Worm (Caenorhabditis elegans) whole organism, young adult: Measurements from ENCODE around the gene ubc-8.

Experiments used
- ZK185.1 ChIP-seq: sonication (generic microtip); optimal IDR thresholded peaks from 2 replicates; lab custom pipeline; 2016; ENCODE audit warnings: mild to moderate bottlenecking, missing genetic modification characterization, missing compliant biosample characterization; ENCODE audit not compliant: poor library complexity, severe bottlenecking
- attf-6 ChIP-seq: fragments of 200-800 bp; sonication (Bioruptor generic); IDR thresholded peaks from 2 replicates; pipeline ENCODE4 v1.3.6; 2022; ENCODE audit warnings: missing genetic modification reagents, missing genetic modification characterization, missing compliant biosample characterization
- bed-1 ChIP-seq: fragments of 200-800 bp; sonication (Bioruptor generic); IDR thresholded peaks from 2 replicates; pipeline ENCODE4 v1.3.6; 2022; ENCODE audit warnings: missing genetic modification reagents, missing genetic modification characterization, missing compliant biosample characterization
- egl-44 ChIP-seq: fragments of 200-800 bp; sonication (Bioruptor generic); IDR thresholded peaks from 2 replicates; pipeline ENCODE4 v1.3.6; 2022; ENCODE audit warnings: missing genetic modification reagents, missing genetic modification characterization, missing compliant biosample characterization
- him-1 ChIP-seq: sonication (generic microtip); optimal IDR thresholded peaks from 2 replicates; lab custom pipeline; 2016; ENCODE audit warnings: missing genotype, missing genetic modification reagents, missing genetic modification characterization, missing compliant biosample characterization
- lir-1 ChIP-seq: fragments of 200-800 bp; sonication (Bioruptor generic); conservative IDR thresholded peaks from 2 replicates; pipeline ENCODE4 v1.3.6; 2022; ENCODE audit warnings: missing genetic modification reagents, missing genetic modification characterization, missing compliant biosample characterization
- pha-4 ChIP-seq: fragments of 150-350 bp; sonication (generic microtip); optimal IDR thresholded peaks from 2 replicates; lab custom pipeline; 2014; ENCODE audit warnings: missing biosample characterization, missing genetic modification reagents, missing genetic modification characterization
- repo-1 ChIP-seq: sonication (generic microtip); optimal IDR thresholded peaks from 2 replicates; lab custom pipeline; 2017; ENCODE audit warnings: mild to moderate bottlenecking, missing genetic modification characterization, missing compliant biosample characterization
- snpc-4 ChIP-seq, 5 experiments: fragments of 150-350 bp in 1 of 5; sonication (generic microtip) in 4 of 5; optimal IDR thresholded peaks; 2 replicates each; lab custom pipeline; 2014 to 2018; ENCODE audit warnings: missing genetic modification characterization in 5 of 5, missing biosample characterization in 3 of 5, antibody characterized with exemption in 2 of 5, mild to moderate bottlenecking in 2 of 5, missing compliant biosample characterization in 2 of 5, missing genotype in 2 of 5, moderate library complexity in 2 of 5, missing genetic modification reagents in 1 of 5
- tlf-1 ChIP-seq: fragments of 200-800 bp; sonication (Bioruptor generic); optimal IDR thresholded peaks from 2 replicates; lab custom pipeline; 2018; ENCODE audit warnings: mild to moderate bottlenecking, missing genetic modification characterization, missing compliant biosample characterization
- unc-62 ChIP-seq: fragments of 150-350 bp; optimal IDR thresholded peaks from 2 replicates; lab custom pipeline; 2014; ENCODE audit warnings: missing biosample characterization, missing genetic modification reagents, missing genetic modification characterization

ce11 chrIV:2709590-2710201 is 2.7 kb upstream of the ubc-8 start:
- TF ChIP-seq snpc-4 (GFP tag; optimal IDR thresholded peaks at IDR 0.05; lab: Kevin White, UChicago) = no peak
- TF ChIP-seq snpc-4 (tag; optimal IDR thresholded peaks at IDR 0.05; lab: Kevin White, UChicago) = no peak
- TF ChIP-seq tlf-1 (GFP tag; lab: Kevin White, UChicago) = peak; percentile 88
- TF ChIP-seq lir-1 = 0 out of 2 replicates have a peak, but pooled peaks have one; percentile 34
- no peak for TF ChIP-seq ZK185.1 (tag; lab: Kevin White, UChicago)
- no peak for TF ChIP-seq him-1
- TF ChIP-seq egl-44 = peak; percentile 65; the same call in 1 of the 2 replicates
- TF ChIP-seq attf-6 (GFP tag; lab: Robert Waterston, UW) = no peak
- no peak for TF ChIP-seq bed-1 (GFP tag; lab: Robert Waterston, UW)
- TF ChIP-seq unc-62 (GFP tag; lab: Kevin White, UChicago) = no peak
- TF ChIP-seq pha-4 (tag; lab: Kevin White, UChicago) = no peak
- TF ChIP-seq repo-1 (tag; lab: Kevin White, UChicago) = peak; percentile 24
